Worm (Caenorhabditis elegans) whole organism, dauer: Measurements from ENCODE around the gene kin-36.

Experiments used
- unc-62 ChIP-seq: sonication (generic microtip); optimal IDR thresholded peaks from 2 replicates; lab custom pipeline; 2017; ENCODE audit warnings: missing biosample characterization, missing genetic modification reagents, missing genetic modification characterization

Gene kin-36

DNA sequence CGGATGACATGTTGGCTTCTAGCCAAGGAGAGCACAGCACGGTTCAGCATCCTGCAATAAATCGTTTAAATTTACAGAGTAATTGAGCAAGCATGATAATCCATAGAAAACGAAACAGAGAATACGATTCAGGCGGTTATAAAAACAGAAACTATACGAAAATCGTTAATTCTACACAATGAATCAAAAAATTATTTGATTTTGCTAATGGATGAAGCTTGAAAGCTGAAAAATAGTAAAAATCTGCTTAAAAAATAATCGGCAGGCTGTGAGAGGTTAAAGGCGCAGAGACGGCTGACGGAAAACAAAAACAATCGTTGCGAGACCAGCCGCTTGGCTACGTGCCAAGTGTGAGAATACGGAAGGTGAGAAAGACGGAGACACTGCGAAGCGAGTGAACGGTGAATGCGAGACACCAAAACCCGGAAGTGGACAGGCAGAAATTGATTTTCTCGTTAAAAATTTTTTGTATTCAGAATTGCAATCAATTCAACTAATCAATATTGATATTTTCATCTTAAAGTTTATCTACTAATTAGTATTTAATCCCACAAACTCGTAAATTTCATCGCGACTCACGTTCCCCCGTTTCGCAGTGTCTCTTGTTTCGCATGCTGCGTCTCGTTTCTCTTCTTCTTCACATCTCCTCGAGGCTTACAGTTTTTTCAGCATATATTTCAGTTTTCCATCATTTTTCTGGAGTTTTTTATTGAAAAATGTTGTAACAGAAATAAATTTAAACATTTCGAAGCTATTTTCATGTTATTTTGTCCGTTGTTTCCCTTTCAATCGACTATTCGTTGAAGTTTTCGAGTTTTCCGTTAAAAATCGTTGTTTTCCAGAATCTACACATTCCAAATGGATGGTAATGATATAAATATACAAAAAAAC lies 18.4 kb upstream of the kin-36 start, which contains the start of the genes F29B9.11 and jmjd-1.2:
Gene F29B9.11, minus strand, starts transcription at position 51 of the 891 bp plus-strand sequence.
Gene jmjd-1.2, plus strand, starts transcription at position 841 of the 891 bp plus-strand sequence.
- no peak for TF ChIP-seq unc-62 (GFP tag; lab: Kevin White, UChicago)

- TF ChIP-seq unc-62 (GFP tag; lab: Kevin White, UChicago), result no peak
Measured at ce11 chrIV:4665079-4665478, 13.7 kb upstream of the kin-36 start, which contains the start of gene F29B9.1. Gene F29B9.1 (plus strand): TSS chrIV:4665379.

DNA sequence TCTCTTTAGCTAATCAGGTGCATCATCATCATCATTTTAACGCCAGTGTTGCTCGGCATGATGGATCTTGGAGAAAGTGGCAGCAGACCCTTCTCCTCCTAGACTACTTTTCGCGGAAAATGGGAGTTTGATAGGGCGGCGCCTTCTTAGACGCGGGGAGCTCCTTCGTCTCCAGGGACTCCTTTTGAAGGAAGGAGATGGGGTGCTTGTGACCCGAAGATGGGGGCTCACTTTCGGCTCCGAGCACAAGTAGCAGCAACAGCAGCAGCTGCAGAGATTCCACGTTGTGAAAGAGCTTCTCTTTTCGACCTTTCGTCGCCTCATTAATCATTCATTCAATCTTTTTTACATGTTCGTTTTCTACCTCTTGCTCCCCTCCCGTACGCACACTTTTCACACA lies 11.4 kb upstream of the kin-36 start:
- TF ChIP-seq unc-62 (GFP tag; lab: Kevin White, UChicago), result no peak

ce11 chrIV:4667835-4668234 lies 11.0 kb upstream of the kin-36 start:
- no peak for TF ChIP-seq unc-62 (GFP tag; lab: Kevin White, UChicago)

DNA sequence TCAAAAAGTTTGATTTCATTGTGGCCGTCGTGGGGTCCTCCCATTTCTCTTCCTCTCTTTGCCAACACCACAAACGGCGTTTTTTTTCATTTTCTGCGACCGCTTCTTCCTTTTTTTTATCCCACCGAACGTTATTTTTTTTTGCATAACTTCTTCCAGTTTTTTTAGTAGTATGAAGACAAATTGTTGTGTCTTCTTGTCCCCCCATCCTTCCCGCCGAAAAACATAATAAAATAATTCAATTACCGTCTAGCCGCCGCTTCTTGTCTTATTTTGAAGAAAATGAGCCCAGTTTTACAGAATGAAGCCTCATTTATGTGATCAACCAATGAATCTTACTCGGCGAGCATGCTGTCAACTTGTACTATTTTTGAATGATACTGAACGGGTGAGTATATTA lies 9.6 kb upstream of the kin-36 start, which contains the start of gene F29B9.12:
Gene F29B9.12, plus strand, starts transcription at position 301 of the 400 bp plus-strand sequence.
- TF ChIP-seq unc-62 (GFP tag; lab: Kevin White, UChicago), result no peak

DNA sequence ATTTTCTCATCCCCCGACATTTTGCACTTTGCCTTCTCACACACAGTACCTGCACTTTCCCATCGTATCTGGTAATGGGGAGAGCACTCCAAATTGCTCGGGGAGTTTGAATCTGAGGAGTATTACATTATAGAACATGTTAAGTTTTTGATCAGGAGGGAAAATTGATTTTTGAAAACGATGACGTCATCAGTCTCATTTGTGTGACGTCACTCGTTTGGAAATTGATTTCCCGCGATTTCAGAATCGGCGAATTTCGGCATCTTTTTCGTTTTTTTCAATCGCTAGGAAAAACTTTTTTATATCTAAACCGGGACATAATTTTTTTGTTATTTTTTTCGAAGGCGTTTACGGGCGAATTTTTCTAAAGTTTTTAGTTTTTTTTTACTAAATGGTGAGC lies 5.5 kb upstream of the kin-36 start:
- TF ChIP-seq unc-62 (GFP tag; lab: Kevin White, UChicago), result no peak

DNA sequence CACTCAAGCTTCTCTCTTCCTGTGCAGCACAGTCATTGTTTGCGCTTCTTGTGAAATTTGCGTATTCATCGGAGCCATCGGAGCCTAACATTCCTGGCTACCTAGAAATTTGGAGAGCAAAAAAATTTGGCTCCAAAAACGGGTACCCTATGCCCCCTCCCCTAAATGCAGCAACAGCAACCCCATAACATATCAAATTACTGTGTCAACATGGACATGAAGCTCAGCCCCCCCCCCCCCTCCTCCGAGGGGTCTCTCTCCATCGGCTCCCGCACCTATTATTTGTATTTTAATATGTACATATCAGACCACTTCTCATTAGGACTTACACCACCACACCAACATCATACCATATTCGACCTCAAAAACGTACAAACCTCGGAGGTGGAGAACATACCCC lies 4.5 kb upstream of the kin-36 start:
- no peak for TF ChIP-seq unc-62 (GFP tag; lab: Kevin White, UChicago)

ce11 chrIV:4683149-4683548 lies 4.3 kb downstream of the kin-36 start:
- no peak for TF ChIP-seq unc-62 (GFP tag; lab: Kevin White, UChicago)

DNA sequence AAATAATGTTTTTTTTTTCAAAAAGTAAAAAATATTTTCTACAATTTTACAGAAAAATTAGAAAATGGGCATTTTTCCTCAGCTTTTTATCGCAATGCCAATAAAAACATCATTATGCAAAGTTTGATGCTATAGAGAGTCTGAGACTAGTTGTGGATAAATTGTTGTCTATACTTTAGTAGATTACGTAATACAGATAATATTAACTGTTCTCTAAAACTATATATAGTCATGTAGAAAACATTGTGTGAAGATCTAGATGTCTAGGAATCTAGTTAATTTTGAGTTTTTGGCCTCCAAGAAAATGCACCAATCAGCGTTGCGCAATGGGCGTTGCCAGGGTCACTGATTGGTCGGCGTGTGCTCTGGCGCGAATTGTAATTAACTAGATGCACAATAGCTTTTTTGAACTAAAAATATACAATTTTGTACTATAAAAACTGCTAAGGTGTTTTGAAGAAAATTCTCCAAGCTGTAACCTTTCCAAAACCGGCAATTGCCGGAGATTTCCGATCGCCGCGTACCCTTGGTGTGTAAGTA lies 7.5 kb downstream of the kin-36 start:
- TF ChIP-seq unc-62 (GFP tag; lab: Kevin White, UChicago), result no peak

DNA sequence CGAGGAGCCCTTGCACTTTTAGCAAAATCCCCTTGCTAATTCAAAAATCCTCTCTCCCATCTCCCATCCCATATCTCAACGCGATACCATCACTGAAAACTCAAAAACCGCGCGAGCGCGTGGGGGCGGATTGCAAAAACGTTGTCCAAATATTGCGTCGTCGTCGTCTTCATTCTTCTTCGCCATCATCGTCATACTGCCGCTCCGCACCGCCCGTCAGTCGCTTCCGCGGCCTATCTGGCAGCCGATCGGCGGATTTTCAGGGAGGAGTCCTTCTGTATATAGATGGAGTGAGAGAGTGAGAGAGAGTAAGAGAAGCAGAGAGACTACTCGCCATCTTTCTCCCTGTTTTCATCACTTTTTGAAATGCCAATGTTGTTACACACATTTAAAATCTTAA lies 8.1 kb downstream of the kin-36 start:
- TF ChIP-seq unc-62 (GFP tag; lab: Kevin White, UChicago), result no peak

DNA sequence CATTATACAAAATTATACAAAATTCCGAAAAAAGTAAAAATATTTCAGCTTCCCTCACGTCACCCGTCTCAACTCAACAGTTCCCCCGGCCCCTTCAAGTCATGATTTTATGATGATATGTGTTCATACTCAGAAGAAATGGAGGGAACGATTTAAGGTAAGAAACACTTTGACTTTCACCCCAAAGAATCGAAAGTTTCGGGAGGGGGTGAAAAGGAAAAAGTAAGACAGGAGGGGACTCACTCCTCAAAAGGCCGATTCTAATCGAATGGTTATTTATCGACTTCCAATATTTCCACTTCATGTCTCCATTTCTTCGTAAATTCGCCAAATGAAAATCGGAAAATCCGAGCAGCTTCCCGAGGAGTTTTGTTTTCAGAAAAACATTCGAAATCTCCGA lies 9.4 kb downstream of the kin-36 start, which contains the start of gene bus-4:
Gene bus-4, plus strand, starts transcription at position 49 of the 400 bp plus-strand sequence.
- TF ChIP-seq unc-62 (GFP tag; lab: Kevin White, UChicago), result no peak

- TF ChIP-seq unc-62 (GFP tag; lab: Kevin White, UChicago), result no peak
Measured at ce11 chrIV:4692463-4692862, 13.6 kb downstream of the kin-36 start, which contains the start of gene spe-51. Gene spe-51 (plus strand): TSS chrIV:4692763.

ce11 chrIV:4703911-4704310 lies 25.1 kb downstream of the kin-36 start, which contains the start of gene ogdh-1:
Gene ogdh-1 (minus strand): TSS chrIV:4704011.
- TF ChIP-seq unc-62 (GFP tag; lab: Kevin White, UChicago), result no peak

- no peak for TF ChIP-seq unc-62 (GFP tag; lab: Kevin White, UChicago)
Measured at ce11 chrIV:4705182-4705581, 26.4 kb downstream of the kin-36 start.

DNA sequence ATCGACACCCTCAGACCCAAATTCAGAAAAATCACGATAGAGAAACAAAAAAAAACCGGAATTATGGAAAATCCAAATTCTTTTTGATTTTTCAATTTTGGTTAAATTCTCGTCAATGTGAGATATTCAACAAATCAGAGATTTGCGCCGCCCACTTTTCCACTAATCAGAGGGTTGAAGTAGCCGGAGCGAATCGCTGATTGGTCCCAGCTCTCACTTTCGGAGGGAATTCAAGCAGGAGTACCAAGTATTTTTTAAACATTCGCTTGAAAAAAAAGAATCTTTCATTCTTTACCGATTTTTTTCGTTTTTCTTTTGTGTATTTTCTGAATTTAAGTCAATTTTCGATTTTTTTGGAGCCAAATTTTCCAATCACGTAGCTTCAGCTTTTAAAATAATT lies 27.1 kb downstream of the kin-36 start:
- no peak for TF ChIP-seq unc-62 (GFP tag; lab: Kevin White, UChicago)

DNA sequence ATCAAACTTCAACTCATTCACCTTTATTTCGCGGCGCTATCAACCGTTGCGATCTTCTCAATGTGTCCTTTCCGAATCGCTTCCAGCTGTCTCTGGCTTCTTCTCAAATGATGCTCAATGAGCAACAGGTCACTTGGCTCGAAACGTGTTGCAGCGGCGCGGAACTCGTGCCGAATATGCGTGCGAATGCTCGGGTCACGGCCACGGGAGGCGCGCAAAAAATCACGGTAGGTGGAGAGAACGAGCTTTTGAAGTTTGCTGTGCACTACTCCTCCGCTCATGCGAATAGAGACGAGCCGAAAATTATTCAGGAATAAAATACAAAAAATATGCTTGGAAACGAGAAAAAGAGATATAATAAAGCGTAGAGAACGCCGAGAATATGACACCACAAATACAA lies 31.6 kb downstream of the kin-36 start, which contains the start of gene cif-1:
Gene cif-1, minus strand, starts transcription at position 297 of the 400 bp plus-strand sequence.
- no peak for TF ChIP-seq unc-62 (GFP tag; lab: Kevin White, UChicago)
